Worm (Caenorhabditis elegans) whole organism, L4/young adult: ENCODE data around the gene str-90.

Experiments
- W03F9.2 ChIP-seq: fragments of 150-350 bp; optimal IDR thresholded peaks from 2 replicates; lab custom pipeline; 2014; ENCODE audit warnings: missing biosample characterization, missing genetic modification characterization
- him-1 ChIP-seq: sonication (generic microtip); optimal IDR thresholded peaks from 2 replicates; lab custom pipeline; 2016; ENCODE audit warnings: missing genotype, missing genetic modification reagents, missing genetic modification characterization, missing compliant biosample characterization

- TF ChIP-seq W03F9.2 (tag; lab: Kevin White, UChicago) (no peak), him-1 (tag; lab: Kevin White, UChicago) (no peak)
Measured at ce11 chrV:8132926-8133325, 29.9 kb downstream of the str-90 start, which contains the start of gene D1014.4.
